Worm (Caenorhabditis elegans): ENCODE data around the gene nhr-135.

nhr-135 gene

ce11 chrV:7096811-7097210 lies 3.2 kb upstream of the nhr-135 start:
- TF ChIP-seq unc-62 (GFP tag; optimal IDR thresholded peaks at IDR 0.05 in 1 of 2) = peak in 1 of 2 experiments; percentile 39
- no peak for TF ChIP-seq unc-62 (tag; optimal IDR thresholded peaks at IDR 0.05)
- TF ChIP-seq nhr-28 (tag; optimal IDR thresholded peaks at IDR 0.05) = peak; percentile 92
- TF ChIP-seq nhr-11 (tag; optimal IDR thresholded peaks at IDR 0.05) = no peak

- no peak for TF ChIP-seq zip-11 (GFP tag; IDR thresholded peaks at IDR 0.05)
- no peak for TF ChIP-seq sdz-12 (GFP tag; optimal IDR thresholded peaks at IDR 0.05)
- no peak for TF ChIP-seq dmd-6 (GFP tag; IDR thresholded peaks at IDR 0.05)
- TF ChIP-seq dpl-1 (GFP tag; optimal IDR thresholded peaks at IDR 0.05) = no peak
- TF ChIP-seq nhr-42 (GFP tag; IDR thresholded peaks at IDR 0.05) = no peak
- no peak for TF ChIP-seq R02D3.7 (tag; optimal IDR thresholded peaks at IDR 0.05)
- no peak for TF ChIP-seq Y48G9A.11 (GFP tag; IDR thresholded peaks at IDR 0.05)
- TF ChIP-seq pha-4 (GFP tag; IDR thresholded peaks at IDR 0.05) = no peak
- TF ChIP-seq pha-4 (tag; optimal IDR thresholded peaks at IDR 0.05) = peak; percentile 3
- no peak for TF ChIP-seq lin-29 (GFP tag; IDR thresholded peaks at IDR 0.05)
- no peak for TF ChIP-seq F26F4.8 (GFP tag; conservative IDR thresholded peaks at IDR 0.05)
- no peak for TF ChIP-seq nhr-102 (tag; optimal IDR thresholded peaks at IDR 0.05)
- no peak for TF ChIP-seq lim-7 (GFP tag; IDR thresholded peaks at IDR 0.05)
- TF ChIP-seq lin-13 (GFP tag; optimal IDR thresholded peaks at IDR 0.05) = no peak
- TF ChIP-seq nhr-48 (tag; optimal IDR thresholded peaks at IDR 0.05) = no peak
- TF ChIP-seq dmd-9 (GFP tag; IDR thresholded peaks at IDR 0.05) = no peak
- no peak for TF ChIP-seq T26A8.4 (GFP tag; IDR thresholded peaks at IDR 0.05)
- no peak for TF ChIP-seq ZK546.5 (tag; optimal IDR thresholded peaks at IDR 0.05)
- TF ChIP-seq nhr-77 (tag; optimal IDR thresholded peaks at IDR 0.05) = no peak
- TF ChIP-seq nhr-28 (tag; optimal IDR thresholded peaks at IDR 0.05) = peak; percentile 64
- TF ChIP-seq Y75B8A.6 (GFP tag; IDR thresholded peaks at IDR 0.05) = no peak
- TF ChIP-seq snpc-4 (tag; optimal IDR thresholded peaks at IDR 0.05) = no peak
- TF ChIP-seq php-3 (GFP tag; IDR thresholded peaks at IDR 0.05) = 0 out of 2 replicates have a peak, but pooled peaks have one; percentile 21
- TF ChIP-seq dve-1 (tag; optimal IDR thresholded peaks at IDR 0.05; ENCODE audit: insufficient read depth) = peak; percentile 24
- TF ChIP-seq duxl-1 (tag; optimal IDR thresholded peaks at IDR 0.05; ENCODE audit: poor library complexity) = no peak
- no peak for TF ChIP-seq daf-16 (GFP tag; optimal IDR thresholded peaks at IDR 0.05)
- TF ChIP-seq daf-16 (tag; optimal IDR thresholded peaks at IDR 0.05) = peak; percentile 88
- no peak for TF ChIP-seq rbr-2 (tag; optimal IDR thresholded peaks at IDR 0.05)
- TF ChIP-seq lir-3 (tag; optimal IDR thresholded peaks at IDR 0.05) = no peak
- TF ChIP-seq mep-1 (tag; optimal IDR thresholded peaks at IDR 0.05) = no peak
- no peak for TF ChIP-seq nhr-6 (tag; optimal IDR thresholded peaks at IDR 0.05)
- TF ChIP-seq lsy-2 (tag; optimal IDR thresholded peaks at IDR 0.05) = no peak
Measured at ce11 chrV:7096129-7096730, 2.7 kb upstream of the nhr-135 start.

- TF ChIP-seq hlh-11 (tag; optimal IDR thresholded peaks at IDR 0.05) (peak; percentile 50), skn-1 (tag; optimal IDR thresholded peaks at IDR 0.05) (no peak), ceh-32 (tag; optimal IDR thresholded peaks at IDR 0.05; ENCODE audit: poor library complexity) (no peak), fkh-10 (GFP tag; optimal IDR thresholded peaks at IDR 0.05) (no peak), ztf-11 (tag; optimal IDR thresholded peaks at IDR 0.05) (no peak), mep-1 (tag; optimal IDR thresholded peaks at IDR 0.05) (peak; percentile 25), nhr-102 (tag; optimal IDR thresholded peaks at IDR 0.05) (peak; percentile 44), unc-39 (tag; optimal IDR thresholded peaks at IDR 0.05) (no peak), Y75B8A.6 (GFP tag; IDR thresholded peaks at IDR 0.05) (no peak), ceh-62 (tag; optimal IDR thresholded peaks at IDR 0.05) (no peak), nhr-76 (tag; optimal IDR thresholded peaks at IDR 0.05) (no peak), Y5F2A.4 (GFP tag; optimal IDR thresholded peaks at IDR 0.05) (no peak), unc-130 (GFP tag; optimal IDR thresholded peaks at IDR 0.05) (no peak), F26F4.8 (GFP tag; conservative IDR thresholded peaks at IDR 0.05) (no peak), dpl-1 (GFP tag; optimal IDR thresholded peaks at IDR 0.05) (no peak), pqm-1 (tag; optimal IDR thresholded peaks at IDR 0.05) (peak; percentile 84), hlh-30 (tag; optimal IDR thresholded peaks at IDR 0.05; ENCODE audit: insufficient read depth) (peak; percentile 2), dmd-8 (GFP tag; IDR thresholded peaks at IDR 0.05) (no peak), mxl-2 (GFP tag; conservative IDR thresholded peaks at IDR 0.05) (0 out of 2 replicates have a peak, but pooled peaks have one; percentile 44)
Measured at ce11 chrV:7095254-7095990, 1.9 kb upstream of the nhr-135 start.
